Fruit fly (Drosophila melanogaster) whole organism, prepupa: Measurements from ENCODE around the gene ich.

Experiments
- Blimp-1 ChIP-seq: fragments of 200-800 bp; sonication (Bioruptor generic); optimal IDR thresholded peaks from 3 replicates; lab custom pipeline; 2017; ENCODE audit warnings: missing biosample characterization, missing genetic modification characterization, mild to moderate bottlenecking, moderate library complexity, missing genetic modification reagents
- CG10631 ChIP-seq: fragments of 200-800 bp; sonication (Bioruptor generic); optimal IDR thresholded peaks from 2 replicates; lab custom pipeline; 2016; ENCODE audit warnings: missing biosample characterization, missing genetic modification characterization
- CG11294 ChIP-seq: fragments of 200-800 bp; sonication (Bioruptor generic); IDR thresholded peaks from 2 replicates; pipeline ENCODE4 v1.3.6; 2022; ENCODE audit warnings: missing biosample characterization, missing genetic modification characterization
- CG11762 ChIP-seq: fragments of 200-800 bp; sonication (Bioruptor generic); optimal IDR thresholded peaks from 3 replicates; lab custom pipeline; 2016; ENCODE audit warnings: missing biosample characterization, missing genetic modification characterization; ENCODE audit not compliant: insufficient read depth
- CG11902 ChIP-seq: fragments of 200-800 bp; sonication (Bioruptor generic); optimal IDR thresholded peaks from 3 replicates; lab custom pipeline; 2016; ENCODE audit warnings: missing biosample characterization, missing genetic modification characterization
- CG15336 ChIP-seq: fragments of 200-800 bp; sonication (Bioruptor generic); IDR thresholded peaks from 2 replicates; pipeline ENCODE4 v1.3.6; 2022; ENCODE audit warnings: missing biosample characterization, missing genetic modification characterization
- CG1621 ChIP-seq: fragments of 200-800 bp; sonication (Bioruptor generic); optimal IDR thresholded peaks from 3 replicates; lab custom pipeline; 2018; ENCODE audit warnings: missing biosample characterization, mild to moderate bottlenecking, missing genetic modification characterization
- CG16779 ChIP-seq: fragments of 200-800 bp; sonication (Bioruptor generic); optimal IDR thresholded peaks from 3 replicates; lab custom pipeline; 2017; ENCODE audit warnings: missing biosample characterization, mild to moderate bottlenecking, missing genetic modification characterization
- CG32006 ChIP-seq: fragments of 200-800 bp; sonication (Bioruptor generic); optimal IDR thresholded peaks from 3 replicates; lab custom pipeline; 2017; ENCODE audit warnings: missing biosample characterization, mild to moderate bottlenecking, missing genetic modification characterization
- CG34406 ChIP-seq: fragments of 200-800 bp; sonication (Bioruptor generic); optimal IDR thresholded peaks from 3 replicates; lab custom pipeline; 2016; ENCODE audit warnings: missing biosample characterization, missing genetic modification characterization
- CG3919 ChIP-seq: fragments of 200-800 bp; sonication (Bioruptor generic); optimal IDR thresholded peaks from 3 replicates; lab custom pipeline; 2016; ENCODE audit warnings: missing biosample characterization, missing genetic modification characterization
- CG4318 ChIP-seq: fragments of 200-800 bp; sonication (Bioruptor generic); optimal IDR thresholded peaks from 3 replicates; lab custom pipeline; 2017; ENCODE audit warnings: missing biosample characterization, mild to moderate bottlenecking, missing genetic modification characterization
- CG6276 ChIP-seq: fragments of 200-800 bp; sonication (Bioruptor generic); optimal IDR thresholded peaks from 2 replicates; lab custom pipeline; 2017; ENCODE audit warnings: missing biosample characterization, mild to moderate bottlenecking, missing genetic modification characterization
- CG6808 ChIP-seq: fragments of 200-800 bp; sonication (Bioruptor generic); optimal IDR thresholded peaks from 3 replicates; lab custom pipeline; 2017; ENCODE audit warnings: missing biosample characterization, missing genetic modification characterization, mild to moderate bottlenecking, moderate library complexity, missing genetic modification reagents
- CG6854 ChIP-seq: fragments of 200-800 bp; sonication (Bioruptor generic); optimal IDR thresholded peaks from 2 replicates; lab custom pipeline; 2017; ENCODE audit warnings: missing biosample characterization, mild to moderate bottlenecking, missing genetic modification characterization
- CG7368 ChIP-seq: fragments of 200-800 bp; sonication (Bioruptor generic); optimal IDR thresholded peaks from 3 replicates; lab custom pipeline; 2016; ENCODE audit warnings: missing biosample characterization, missing genetic modification characterization
- CG8119 ChIP-seq: fragments of 200-800 bp; sonication (Bioruptor generic); IDR thresholded peaks from 3 replicates; pipeline ENCODE4 v1.3.6; 2022; ENCODE audit warnings: missing biosample characterization, missing genetic modification characterization
- CG8319 ChIP-seq: fragments of 200-800 bp; sonication (Bioruptor generic); optimal IDR thresholded peaks from 3 replicates; lab custom pipeline; 2016; ENCODE audit warnings: missing biosample characterization, missing genetic modification characterization
- CG9139 ChIP-seq: fragments of 200-800 bp; sonication (Bioruptor generic); optimal IDR thresholded peaks from 3 replicates; lab custom pipeline; 2017; ENCODE audit warnings: missing biosample characterization, mild to moderate bottlenecking, missing genetic modification characterization
- Eip75B ChIP-seq: fragments of 200-800 bp; sonication (Bioruptor generic); optimal IDR thresholded peaks from 3 replicates; lab custom pipeline; 2016; ENCODE audit warnings: missing biosample characterization, missing genetic modification characterization
- Eip93F ChIP-seq: fragments of 200-800 bp; sonication (Bioruptor generic); optimal IDR thresholded peaks from 2 replicates; lab custom pipeline; 2016; ENCODE audit warnings: missing biosample characterization, mild to moderate bottlenecking, missing genetic modification characterization
- Ets96B ChIP-seq: fragments of 200-800 bp; optimal IDR thresholded peaks from 2 replicates; lab custom pipeline; 2019; ENCODE audit warnings: missing biosample characterization, mild to moderate bottlenecking, missing genetic modification characterization, moderate library complexity
- Gug ChIP-seq: fragments of 200-800 bp; sonication (Bioruptor generic); IDR thresholded peaks from 2 replicates; pipeline ENCODE4 v1.3.6; 2022; ENCODE audit warnings: missing biosample characterization, missing genetic modification characterization
- Hr39 ChIP-seq: fragments of 200-800 bp; sonication (Bioruptor generic); optimal IDR thresholded peaks from 2 replicates; lab custom pipeline; 2016; ENCODE audit warnings: missing biosample characterization, missing genetic modification characterization
- Hr4 ChIP-seq: fragments of 200-800 bp; sonication (Bioruptor generic); optimal IDR thresholded peaks from 3 replicates; lab custom pipeline; 2016; ENCODE audit warnings: missing biosample characterization, missing genetic modification characterization
- Met ChIP-seq: fragments of 200-800 bp; sonication (Bioruptor generic); optimal IDR thresholded peaks from 3 replicates; lab custom pipeline; 2016; ENCODE audit warnings: missing biosample characterization, missing genetic modification characterization
- OdsH ChIP-seq: fragments of 200-800 bp; sonication (Bioruptor generic); optimal IDR thresholded peaks from 3 replicates; lab custom pipeline; 2016; ENCODE audit warnings: missing biosample characterization, missing genetic modification characterization
- Smox ChIP-seq: fragments of 200-800 bp; sonication (Bioruptor generic); optimal IDR thresholded peaks from 3 replicates; lab custom pipeline; 2016; ENCODE audit warnings: missing biosample characterization, missing genetic modification characterization
- Sox102F ChIP-seq: fragments of 200-800 bp; sonication (Bioruptor generic); optimal IDR thresholded peaks from 2 replicates; lab custom pipeline; 2016; ENCODE audit warnings: missing biosample characterization, mild to moderate bottlenecking, missing genetic modification characterization
- Sox14 ChIP-seq: fragments of 200-800 bp; sonication (Bioruptor generic); optimal IDR thresholded peaks from 3 replicates; lab custom pipeline; 2016; ENCODE audit warnings: missing biosample characterization, missing genetic modification characterization
- Sox15 ChIP-seq: fragments of 200-800 bp; sonication (Bioruptor generic); optimal IDR thresholded peaks from 3 replicates; lab custom pipeline; 2016; ENCODE audit warnings: missing biosample characterization, missing genetic modification characterization
- achi ChIP-seq: fragments of 200-800 bp; sonication (Bioruptor generic); optimal IDR thresholded peaks from 3 replicates; lab custom pipeline; 2016; ENCODE audit warnings: missing biosample characterization, missing genetic modification characterization
- acj6 ChIP-seq: fragments of 200-800 bp; sonication (Bioruptor generic); optimal IDR thresholded peaks from 3 replicates; lab custom pipeline; 2016; ENCODE audit warnings: missing biosample characterization, missing genetic modification characterization
- cyc ChIP-seq: fragments of 200-800 bp; sonication (Bioruptor generic); optimal IDR thresholded peaks from 3 replicates; lab custom pipeline; 2016; ENCODE audit warnings: missing biosample characterization, missing genetic modification characterization
- dac ChIP-seq: fragments of 200-800 bp; sonication (Bioruptor generic); optimal IDR thresholded peaks from 2 replicates; lab custom pipeline; 2017; ENCODE audit warnings: missing biosample characterization, mild to moderate bottlenecking, missing genetic modification characterization
- eg ChIP-seq: fragments of 200-800 bp; sonication (Bioruptor generic); IDR thresholded peaks from 3 replicates; pipeline ENCODE4 v1.3.6; 2022; ENCODE audit warnings: missing biosample characterization, missing genetic modification characterization
- esn ChIP-seq: fragments of 200-800 bp; sonication (Bioruptor generic); optimal IDR thresholded peaks from 2 replicates; lab custom pipeline; 2016; ENCODE audit warnings: missing biosample characterization, mild to moderate bottlenecking, missing genetic modification characterization, moderate library complexity
- fd85E ChIP-seq: fragments of 200-800 bp; sonication (Bioruptor generic); optimal IDR thresholded peaks from 3 replicates; lab custom pipeline; 2016; ENCODE audit warnings: missing biosample characterization, missing genetic modification characterization
- fkh ChIP-seq: fragments of 200-800 bp; sonication (Bioruptor generic); optimal IDR thresholded peaks from 3 replicates; lab custom pipeline; 2017; ENCODE audit warnings: missing biosample characterization, mild to moderate bottlenecking, missing genetic modification characterization, moderate library complexity
- lz ChIP-seq: fragments of 200-800 bp; sonication (Bioruptor generic); optimal IDR thresholded peaks from 3 replicates; lab custom pipeline; 2016; ENCODE audit warnings: missing biosample characterization, missing genetic modification characterization
- net ChIP-seq: fragments of 200-800 bp; sonication (Bioruptor generic); optimal IDR thresholded peaks from 3 replicates; lab custom pipeline; 2016; ENCODE audit warnings: missing biosample characterization, missing genetic modification characterization
- pdm3 ChIP-seq: fragments of 200-800 bp; sonication (Bioruptor generic); optimal IDR thresholded peaks from 3 replicates; lab custom pipeline; 2016; ENCODE audit warnings: missing biosample characterization, missing genetic modification characterization
- salr ChIP-seq, 2 experiments: fragments of 200-800 bp; sonication (Bioruptor generic); optimal IDR thresholded peaks; 3 replicates each; lab custom pipeline; 2016 to 2018; ENCODE audit warnings: missing biosample characterization in 2 of 2, missing genetic modification characterization in 2 of 2, mild to moderate bottlenecking in 1 of 2
- spab ChIP-seq: fragments of 200-800 bp; sonication (Bioruptor generic); optimal IDR thresholded peaks from 2 replicates; lab custom pipeline; 2017; ENCODE audit warnings: missing biosample characterization, mild to moderate bottlenecking, missing genetic modification characterization, missing genetic modification reagents
- ss ChIP-seq, 2 experiments: fragments of 200-800 bp; sonication (Bioruptor generic); optimal IDR thresholded peaks; 2 replicates in 1 of 2; 3 replicates in 1 of 2; lab custom pipeline; 2017 to 2018; ENCODE audit warnings: mild to moderate bottlenecking in 2 of 2, missing biosample characterization in 2 of 2, missing genetic modification characterization in 2 of 2, moderate library complexity in 1 of 2
- svp ChIP-seq: fragments of 200-800 bp; sonication (Bioruptor generic); peaks from one replicate; lab custom pipeline; 2016; ENCODE audit warnings: missing biosample characterization, missing genetic modification characterization
- topi ChIP-seq: fragments of 200-800 bp; sonication (Bioruptor generic); optimal IDR thresholded peaks from 3 replicates; lab custom pipeline; 2016; ENCODE audit warnings: missing biosample characterization, missing genetic modification characterization
- vri ChIP-seq: fragments of 200-800 bp; sonication (Bioruptor generic); optimal IDR thresholded peaks from 3 replicates; lab custom pipeline; 2016; ENCODE audit warnings: missing biosample characterization, mild to moderate bottlenecking, missing genetic modification characterization

ich gene

DNA sequence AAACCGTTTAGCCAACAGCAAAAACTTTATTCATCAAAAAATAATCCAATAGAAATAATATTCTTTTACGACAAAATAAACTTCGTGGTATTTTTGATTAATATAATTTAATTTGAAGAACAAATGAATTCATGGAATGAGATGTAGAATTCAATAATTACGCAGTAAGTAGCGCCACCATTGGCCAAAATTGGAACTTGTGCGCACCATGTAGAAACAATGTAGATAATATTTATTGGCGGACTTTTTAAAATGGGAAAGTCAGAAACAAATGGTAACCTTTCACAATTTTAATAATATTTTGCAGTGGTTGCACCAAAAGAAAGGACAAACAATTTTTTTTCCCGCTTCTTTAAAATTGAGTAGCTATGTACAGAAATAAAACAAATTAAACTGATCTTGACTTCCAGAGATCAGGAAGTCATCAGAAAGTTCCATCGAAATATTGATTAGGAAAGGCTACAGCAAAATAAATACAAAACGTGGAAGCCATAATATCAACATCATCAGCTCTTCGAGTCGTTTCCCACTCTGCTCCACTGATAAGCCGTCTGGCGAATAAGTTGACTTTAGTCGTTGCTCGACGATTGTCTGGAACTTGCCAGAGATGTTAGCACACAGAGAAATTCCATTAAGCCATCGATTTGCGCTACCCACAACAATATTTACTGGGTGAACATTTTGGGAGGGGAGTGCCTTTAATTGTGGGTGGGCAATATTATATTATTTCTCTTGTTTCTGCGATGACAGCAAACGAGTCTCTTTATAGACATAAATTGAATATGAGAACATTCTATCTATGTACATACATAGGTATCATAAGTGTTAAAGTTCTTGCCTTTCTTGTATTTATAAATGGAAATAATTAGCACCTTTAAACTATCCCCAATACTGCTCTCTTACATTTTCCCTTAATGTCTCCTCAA is 17.3 kb upstream of the ich start (continued):
- TF ChIP-seq CG11294 (GFP tag; lab: Robert Waterston, UW) (no peak), cyc (GFP tag; lab: Kevin White, UChicago) (peak; percentile 11), svp (GFP tag; lab: Kevin White, UChicago) (peak; percentile 85), achi (no peak), CG4318 (GFP tag; lab: Kevin White, UChicago) (no peak), pdm3 (no peak), Met (GFP tag; lab: Kevin White, UChicago) (peak; percentile 9), Smox (GFP tag; lab: Kevin White, UChicago) (peak; percentile 9), CG7368 (GFP tag; lab: Kevin White, UChicago) (no peak), CG11902 (no peak)

DNA sequence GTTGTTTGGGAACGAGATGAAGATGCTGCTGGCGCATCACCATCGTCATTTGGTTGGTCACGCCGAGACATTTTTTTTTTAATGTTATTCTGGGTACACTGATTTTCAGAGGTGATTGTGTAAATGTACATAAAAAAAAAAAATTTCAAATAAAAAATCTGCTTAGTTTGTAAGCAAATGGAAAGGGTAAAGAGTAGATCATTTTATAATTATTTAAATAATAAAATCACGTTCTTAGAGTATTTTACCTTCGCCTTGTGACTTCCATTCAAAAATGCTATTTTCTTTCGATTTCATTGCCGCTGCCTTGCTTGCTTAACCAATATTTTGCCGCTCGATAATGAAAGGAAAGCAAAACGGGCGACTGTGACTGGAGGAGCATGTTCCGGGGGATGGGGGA is 15.9 kb upstream of the ich start:
- TF ChIP-seq CG34406 (GFP tag; lab: Kevin White, UChicago) (peak; percentile 90), Smox (GFP tag; lab: Kevin White, UChicago) (peak; percentile 86), eg (peak; percentile 56; the same call in 1 of the 3 replicates), CG6854 (GFP tag; lab: Kevin White, UChicago) (no peak), Sox15 (GFP tag; lab: Kevin White, UChicago) (peak; percentile 71), fd85E (GFP tag; lab: Kevin White, UChicago) (peak; percentile 40), CG10631 (GFP tag; lab: Kevin White, UChicago) (peak; percentile 70), CG32006 (GFP tag; lab: Kevin White, UChicago) (peak; percentile 63), salr (GFP tag; optimal IDR thresholded peaks at IDR 0.05; lab: Kevin White, UChicago) (peak in 1 of 2 experiments; percentile 43), CG6808 (peak; percentile 51), OdsH (GFP tag; lab: Kevin White, UChicago) (peak; percentile 73), Blimp-1 (GFP tag; lab: Kevin White, UChicago) (peak; percentile 83), CG11762 (GFP tag; lab: Kevin White, UChicago) (peak; percentile 42), Sox102F (GFP tag; lab: Kevin White, UChicago) (peak; percentile 68), CG3919 (GFP tag; lab: Kevin White, UChicago) (peak; percentile 63), CG11902 (peak; percentile 79), CG8119 (peak; percentile 51; the same call in 2 of the 3 replicates), acj6 (GFP tag; lab: Kevin White, UChicago) (peak; percentile 78), topi (GFP tag; lab: Kevin White, UChicago) (peak; percentile 84), CG6276 (GFP tag; lab: Kevin White, UChicago) (no peak), net (GFP tag; lab: Kevin White, UChicago) (no peak), Gug (no peak), CG11294 (GFP tag; lab: Robert Waterston, UW) (no peak), fkh (no peak), Eip75B (GFP tag; lab: Kevin White, UChicago) (peak; percentile 51), svp (GFP tag; lab: Kevin White, UChicago) (peak; percentile 93), CG9139 (GFP tag; lab: Kevin White, UChicago) (peak; percentile 25), Ets96B (tag; lab: Kevin White, UChicago) (peak; percentile 13), CG8319 (peak; percentile 69), Hr39 (GFP tag; lab: Kevin White, UChicago) (peak; percentile 64), Eip93F (peak; percentile 55), ss (GFP tag; optimal IDR thresholded peaks at IDR 0.05; lab: Kevin White, UChicago) (peak in 1 of 2 experiments; percentile 27), spab (peak; percentile 49), CG1621 (no peak), CG15336 (GFP tag; lab: Robert Waterston, UW) (peak; percentile 66), CG16779 (no peak), Hr4 (GFP tag; lab: Kevin White, UChicago) (peak; percentile 25), lz (GFP tag; lab: Kevin White, UChicago) (peak; percentile 78), esn (GFP tag; lab: Kevin White, UChicago) (peak; percentile 88), dac (GFP tag; lab: Kevin White, UChicago) (no peak), Sox14 (peak; percentile 71), vri (GFP tag; lab: Kevin White, UChicago) (no peak)
